Fruit fly (Drosophila melanogaster): Measurements from ENCODE around the gene gcm2.

The gcm2 gene

DNA sequence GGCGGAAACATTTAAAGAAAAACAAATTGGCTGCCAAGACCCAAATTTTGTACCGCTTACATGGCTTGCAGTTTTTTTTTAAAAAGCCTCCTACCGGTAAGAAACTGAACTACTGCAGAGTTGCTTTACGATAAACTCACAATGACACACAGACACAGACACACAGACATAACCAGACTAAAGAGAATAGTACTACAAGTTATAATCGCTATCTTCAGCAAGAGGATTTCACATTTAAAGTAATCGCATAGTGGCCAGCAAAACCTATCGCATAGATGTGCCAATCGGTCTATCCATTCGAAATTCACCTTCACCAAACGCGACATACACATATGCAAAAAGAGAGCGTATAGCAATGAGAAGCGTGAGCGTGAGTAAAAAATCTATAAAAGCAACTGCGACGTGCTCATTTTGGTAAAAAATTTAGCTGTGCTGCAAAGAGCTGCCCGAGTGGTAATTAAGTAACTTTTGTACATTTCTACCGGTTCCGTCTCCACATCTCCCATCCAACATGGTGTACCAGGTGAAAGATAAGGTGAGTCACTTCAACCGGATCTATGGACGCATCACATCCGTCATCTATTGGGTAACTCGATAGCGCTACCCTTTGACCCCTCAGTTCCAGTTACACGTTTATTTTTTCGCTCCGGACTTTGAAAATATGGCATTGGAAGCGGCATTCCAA, 4.8 kb downstream of the gcm2 start, which contains the start of gene Trx2 (continued):
- TF ChIP-seq disco-r (GFP tag; optimal IDR thresholded peaks at IDR 0.05) (no peak), CG12391 (tag; optimal IDR thresholded peaks at IDR 0.05) (no peak), GATAe (GFP tag; conservative IDR thresholded peaks at IDR 0.05) (no peak), CG10959 (GFP tag; IDR thresholded peaks at IDR 0.05) (no peak), Deaf1 (tag; optimal IDR thresholded peaks at IDR 0.05) (peak; percentile 30), inv (GFP tag; IDR thresholded peaks at IDR 0.05; ENCODE audit: partially characterized antibody) (no peak; the same call in 1 of the 2 replicates), bsh (GFP tag; optimal IDR thresholded peaks at IDR 0.05) (no peak), CG4730 (GFP tag; IDR thresholded peaks at IDR 0.05) (no peak), MTF-1 (GFP tag; optimal IDR thresholded peaks at IDR 0.05; ENCODE audit: borderline replicate concordance) (no peak), vfl (GFP tag; optimal IDR thresholded peaks at IDR 0.05) (no peak), CG11696 (GFP tag; IDR thresholded peaks at IDR 0.05) (no peak), sens-2 (GFP tag; IDR thresholded peaks at IDR 0.05) (no peak), mirr (GFP tag; optimal IDR thresholded peaks at IDR 0.05) (peak; percentile 67), CG14667 (GFP tag; IDR thresholded peaks at IDR 0.05) (no peak), CG17328 (GFP tag; IDR thresholded peaks at IDR 0.05) (no peak), mld (GFP tag; IDR thresholded peaks at IDR 0.05; ENCODE audit: partially characterized antibody) (no peak), HHEX (GFP tag; optimal IDR thresholded peaks at IDR 0.05) (peak; percentile 35), CG1832 (GFP tag; optimal IDR thresholded peaks at IDR 0.05) (no peak), Drgx (GFP tag; IDR thresholded peaks at IDR 0.05) (peak; percentile 12; the same call in 1 of the 2 replicates), CG17802 (tag; optimal IDR thresholded peaks at IDR 0.05) (no peak), ase (GFP tag; IDR thresholded peaks at IDR 0.05) (no peak), cg (GFP tag; optimal IDR thresholded peaks at IDR 0.05) (peak; percentile 74), wdn (GFP tag; IDR thresholded peaks at IDR 0.05) (no peak), chinmo (GFP tag; IDR thresholded peaks at IDR 0.05; ENCODE audit: partially characterized antibody) (peak; percentile 84; the same call in 3 of the 4 replicates), Dbx (GFP tag; IDR thresholded peaks at IDR 0.05) (peak; percentile 55; the same call in 2 of the 3 replicates), mam (GFP tag; optimal IDR thresholded peaks at IDR 0.05) (no peak), slp2 (GFP tag; optimal IDR thresholded peaks at IDR 0.05) (no peak), lab (GFP tag; optimal IDR thresholded peaks at IDR 0.05) (peak; percentile 54), Adf1 (GFP tag; IDR thresholded peaks at IDR 0.05) (peak; percentile 38; the same call in 1 of the 2 replicates), Nf-YB (GFP tag; optimal IDR thresholded peaks at IDR 0.05) (no peak), HmgD (GFP tag; optimal IDR thresholded peaks at IDR 0.05) (no peak), CG7928 (GFP tag; optimal IDR thresholded peaks at IDR 0.05) (no peak), CG2712 (tag; optimal IDR thresholded peaks at IDR 0.05) (no peak), zfh2 (GFP tag; optimal IDR thresholded peaks at IDR 0.05) (no peak), hth (optimal IDR thresholded peaks at IDR 0.05) (no peak)

- TF ChIP-seq pzg (GFP tag; optimal IDR thresholded peaks at IDR 0.05) (no peak), H2.0 (GFP tag; IDR thresholded peaks at IDR 0.05) (peak; percentile 11; the same call in 1 of the 2 replicates), CG17912 (GFP tag; optimal IDR thresholded peaks at IDR 0.05) (no peak), Atf6 (GFP tag; IDR thresholded peaks at IDR 0.05) (0 out of 2 replicates have a peak, but pooled peaks have one; percentile 22), HLH4C (GFP tag; IDR thresholded peaks at IDR 0.05; ENCODE audit: partially characterized antibody) (no peak), maf-S (GFP tag; optimal IDR thresholded peaks at IDR 0.05) (no peak), CG16863 (GFP tag; optimal IDR thresholded peaks at IDR 0.05) (no peak), CG15696 (tag; optimal IDR thresholded peaks at IDR 0.05) (peak; percentile 3), BEAF-32 (GFP tag; optimal IDR thresholded peaks at IDR 0.05) (no peak), Rfx (GFP tag; IDR thresholded peaks at IDR 0.05) (peak; percentile 58), sna (GFP tag; IDR thresholded peaks at IDR 0.05; ENCODE audit: partially characterized antibody) (no peak), HmgZ (tag; optimal IDR thresholded peaks at IDR 0.05) (peak; percentile 29), CG12659 (GFP tag; optimal IDR thresholded peaks at IDR 0.05) (no peak), CG10366 (GFP tag; IDR thresholded peaks at IDR 0.05) (peak; percentile 51), Hmr (GFP tag; optimal IDR thresholded peaks at IDR 0.05) (peak; percentile 20), CG6813 (GFP tag; optimal IDR thresholded peaks at IDR 0.05) (peak; percentile 55)
These were observed 5.6 kb downstream of the gcm2 start for dm6 chr2L:9613922-9614321.

Data from whole organism, embryonic.